Worm (Caenorhabditis elegans) whole organism, midembryonic: ENCODE measurements around the gene F53F4.7.

Experiments used
- cog-1 ChIP-seq: sonication (generic microtip); optimal IDR thresholded peaks from 2 replicates; lab custom pipeline; 2016; ENCODE audit warnings: missing genetic modification characterization, missing compliant biosample characterization
- flt-1 ChIP-seq: fragments of 200-800 bp; sonication (Bioruptor generic); IDR thresholded peaks from 2 replicates; pipeline ENCODE4 v1.3.6; 2022; ENCODE audit warnings: missing genetic modification characterization, missing compliant biosample characterization
- klf-2 ChIP-seq: fragments of 200-800 bp; sonication (Bioruptor generic); conservative IDR thresholded peaks from 2 replicates; pipeline ENCODE4 v1.3.6; 2022; ENCODE audit warnings: missing genetic modification reagents, missing genetic modification characterization, missing compliant biosample characterization
- med-1 ChIP-seq: sonication (generic microtip); optimal IDR thresholded peaks from 2 replicates; lab custom pipeline; 2017; ENCODE audit warnings: missing genetic modification characterization, mild to moderate bottlenecking, missing compliant biosample characterization, antibody characterized with exemption, missing genetic modification reagents; ENCODE audit not compliant: insufficient read depth
- ref-1 ChIP-seq: fragments of 200-800 bp; sonication (Bioruptor generic); conservative IDR thresholded peaks from 2 replicates; pipeline ENCODE4 v1.3.6; 2022; ENCODE audit warnings: missing genetic modification reagents, missing genetic modification characterization, missing compliant biosample characterization
- tab-1 ChIP-seq: fragments of 200-800 bp; sonication (Bioruptor generic); IDR thresholded peaks from 2 replicates; pipeline ENCODE4 v1.3.6; 2022; ENCODE audit warnings: missing genetic modification characterization, missing compliant biosample characterization
- ztf-23 ChIP-seq: fragments of 200-800 bp; sonication (Bioruptor generic); IDR thresholded peaks from 2 replicates; pipeline ENCODE4 v1.3.6; 2022; ENCODE audit warnings: missing genetic modification reagents, missing genetic modification characterization, missing compliant biosample characterization

DNA sequence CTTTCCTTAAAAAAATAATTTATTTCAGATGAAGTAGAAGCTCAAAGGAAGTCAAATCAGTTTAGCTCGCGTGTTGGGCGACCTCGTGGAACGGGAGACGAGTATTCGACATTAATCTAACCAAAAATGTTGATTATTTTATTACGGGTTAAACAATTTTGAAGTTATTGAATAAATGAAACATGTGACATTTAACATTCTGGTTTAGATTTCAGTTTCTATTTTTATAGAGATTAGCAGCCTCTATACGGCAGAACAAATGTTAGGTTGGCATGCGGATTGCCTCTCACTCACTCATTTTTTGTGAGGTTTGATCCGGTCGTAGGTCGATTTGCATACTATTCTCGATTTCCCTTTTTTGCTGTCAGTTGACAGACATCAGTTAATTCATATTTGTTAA lies 29.3 kb downstream of the F53F4.7 start, which contains the start of gene F53F4.1:
- TF ChIP-seq med-1: no peak
- TF ChIP-seq tab-1 (GFP tag; lab: Robert Waterston, UW): no peak
- TF ChIP-seq ztf-23 (GFP tag; lab: Robert Waterston, UW): no peak
- no peak for TF ChIP-seq flt-1 (GFP tag; lab: Robert Waterston, UW)
- TF ChIP-seq ref-1 (GFP tag; lab: Robert Waterston, UW): no peak
- TF ChIP-seq cog-1: no peak
- TF ChIP-seq klf-2 (GFP tag; lab: Robert Waterston, UW): no peak
